Fruit fly (Drosophila melanogaster) whole organism, embryonic: ENCODE data around the gene CG34325.
A peak's percentile ranks its signal among the peaks of the same experiment; 100 is the strongest.

Experiments used
- Abd-B ChIP-seq: fragments of 200-800 bp; sonication (Bioruptor generic); optimal IDR thresholded peaks from 2 replicates; lab custom pipeline; 2018; ENCODE audit warnings: missing biosample characterization, mild to moderate bottlenecking, missing genetic modification characterization, moderate library complexity
- Atf-2 ChIP-seq: fragments of 200-800 bp; sonication (Bioruptor generic); optimal IDR thresholded peaks from 2 replicates; lab custom pipeline; 2016; ENCODE audit warnings: missing biosample characterization, missing genetic modification characterization
- Bgb ChIP-seq: fragments of 200-800 bp; sonication (Bioruptor generic); IDR thresholded peaks from 2 replicates; pipeline ENCODE4 v1.3.6; 2022; ENCODE audit warnings: missing biosample characterization, missing genetic modification characterization; ENCODE audit not compliant: partially characterized antibody
- Blimp-1 ChIP-seq: fragments of 200-800 bp; sonication (Bioruptor generic); optimal IDR thresholded peaks from 3 replicates; lab custom pipeline; 2018; ENCODE audit warnings: missing biosample characterization, missing genetic modification characterization, mild to moderate bottlenecking, moderate library complexity, missing genetic modification reagents
- CG1024 ChIP-seq: fragments of 200-800 bp; sonication (Bioruptor generic); IDR thresholded peaks from 2 replicates; pipeline ENCODE4 v1.3.6; 2022; ENCODE audit warnings: missing biosample characterization, missing genetic modification characterization
- CG10267 ChIP-seq: fragments of 200-800 bp; sonication (Bioruptor generic); optimal IDR thresholded peaks from 2 replicates; lab custom pipeline; 2018; ENCODE audit warnings: missing biosample characterization, mild to moderate bottlenecking, missing genetic modification characterization, moderate library complexity
- CG10462 ChIP-seq: fragments of 200-800 bp; sonication (Bioruptor generic); optimal IDR thresholded peaks from 2 replicates; lab custom pipeline; 2016; ENCODE audit warnings: missing biosample characterization, missing genetic modification characterization
- CG11456 ChIP-seq: fragments of 200-800 bp; sonication (Bioruptor generic); IDR thresholded peaks from 3 replicates; pipeline ENCODE4 v1.3.6; 2022; ENCODE audit warnings: missing biosample characterization, missing genetic modification characterization
- CG12659 ChIP-seq: fragments of 200-800 bp; sonication (Bioruptor generic); optimal IDR thresholded peaks from 3 replicates; lab custom pipeline; 2017; ENCODE audit warnings: mild to moderate bottlenecking, missing biosample characterization, missing genetic modification reagents, missing genetic modification characterization
- CG13894 ChIP-seq: fragments of 200-800 bp; sonication (Bioruptor generic); optimal IDR thresholded peaks from 3 replicates; lab custom pipeline; 2018; ENCODE audit warnings: missing biosample characterization, mild to moderate bottlenecking, missing genetic modification characterization, moderate library complexity
- CG14050 ChIP-seq: fragments of 200-800 bp; sonication (Bioruptor generic); IDR thresholded peaks from 3 replicates; pipeline ENCODE4 v1.3.6; 2022; ENCODE audit warnings: missing biosample characterization, missing genetic modification characterization
- CG14441 ChIP-seq: fragments of 200-800 bp; sonication (Bioruptor generic); IDR thresholded peaks from 2 replicates; pipeline ENCODE4 v1.3.6; 2022; ENCODE audit warnings: missing biosample characterization, missing genetic modification characterization
- CG17568 ChIP-seq: fragments of 200-800 bp; sonication (Bioruptor generic); optimal IDR thresholded peaks from 2 replicates; lab custom pipeline; 2018; ENCODE audit warnings: missing biosample characterization, mild to moderate bottlenecking, missing genetic modification characterization, moderate library complexity
- CG17612 ChIP-seq: fragments of 200-800 bp; sonication (Bioruptor generic); IDR thresholded peaks from 2 replicates; pipeline ENCODE4 v1.3.6; 2022; ENCODE audit warnings: missing biosample characterization, missing genetic modification characterization
- CG1792 ChIP-seq: fragments of 200-800 bp; sonication (Bioruptor generic); optimal IDR thresholded peaks from 2 replicates; lab custom pipeline; 2016; ENCODE audit warnings: missing biosample characterization, missing genetic modification characterization
- CG2120 ChIP-seq: fragments of 200-800 bp; sonication (Bioruptor generic); optimal IDR thresholded peaks from 3 replicates; lab custom pipeline; 2016; ENCODE audit warnings: missing biosample characterization, missing genetic modification characterization
- CG2889 ChIP-seq: fragments of 200-800 bp; sonication (Bioruptor generic); IDR thresholded peaks from 3 replicates; pipeline ENCODE4 v1.3.6; 2022; ENCODE audit warnings: missing biosample characterization, missing genetic modification characterization
- CG30431 ChIP-seq: fragments of 200-800 bp; sonication (Bioruptor generic); optimal IDR thresholded peaks from 2 replicates; lab custom pipeline; 2017; ENCODE audit warnings: missing biosample characterization, missing genetic modification characterization
- CG31365 ChIP-seq: fragments of 200-800 bp; sonication (Bioruptor generic); optimal IDR thresholded peaks from 2 replicates; lab custom pipeline; 2018; ENCODE audit warnings: missing biosample characterization, mild to moderate bottlenecking, missing genetic modification characterization
- CG32767 ChIP-seq: fragments of 200-800 bp; sonication (Bioruptor generic); IDR thresholded peaks from 2 replicates; pipeline ENCODE4 v1.3.6; 2022; ENCODE audit warnings: missing biosample characterization, missing genetic modification characterization
- CG3281 ChIP-seq: fragments of 200-800 bp; sonication (Bioruptor generic); optimal IDR thresholded peaks from 3 replicates; lab custom pipeline; 2017; ENCODE audit warnings: missing biosample characterization, mild to moderate bottlenecking, missing genetic modification characterization
- CG3847 ChIP-seq: fragments of 200-800 bp; sonication (Bioruptor generic); IDR thresholded peaks from 2 replicates; pipeline ENCODE4 v1.3.6; 2022; ENCODE audit warnings: missing biosample characterization, missing genetic modification characterization
- CG5245 ChIP-seq: fragments of 200-800 bp; sonication (Bioruptor generic); optimal IDR thresholded peaks from 3 replicates; lab custom pipeline; 2016; ENCODE audit warnings: missing biosample characterization, missing genetic modification characterization
- CG6175 ChIP-seq: fragments of 200-800 bp; sonication (Bioruptor generic); IDR thresholded peaks from 3 replicates; pipeline ENCODE4 v1.3.6; 2022; ENCODE audit warnings: missing biosample characterization, missing genetic modification characterization
- CG6272 ChIP-seq: fragments of 200-800 bp; sonication (Bioruptor generic); IDR thresholded peaks from 2 replicates; pipeline ENCODE4 v1.3.6; 2022; ENCODE audit warnings: missing biosample characterization, missing genetic modification characterization
- CG6791 ChIP-seq: fragments of 200-800 bp; sonication (Bioruptor generic); IDR thresholded peaks from 3 replicates; pipeline ENCODE4 v1.3.6; 2022; ENCODE audit warnings: missing biosample characterization, missing genetic modification characterization; ENCODE audit not compliant: partially characterized antibody
- CG8290 ChIP-seq, 3 experiments: fragments of 200-800 bp; sonication (Bioruptor generic); optimal IDR thresholded peaks; 2 replicates each; lab custom pipeline; 2016 to 2019; ENCODE audit warnings: missing biosample characterization in 3 of 3, missing genetic modification characterization in 3 of 3, mild to moderate bottlenecking in 2 of 3, moderate library complexity in 1 of 3
- D19A ChIP-seq: fragments of 200-800 bp; optimal IDR thresholded peaks from 3 replicates; lab custom pipeline; 2019; ENCODE audit warnings: missing biosample characterization, mild to moderate bottlenecking, missing genetic modification characterization, moderate library complexity
- HLH3B ChIP-seq: fragments of 200-800 bp; sonication (Bioruptor generic); IDR thresholded peaks from 2 replicates; pipeline ENCODE4 v1.3.6; 2022; ENCODE audit warnings: missing biosample characterization, missing genetic modification characterization
- HLH54F ChIP-seq: fragments of 200-800 bp; sonication (Bioruptor generic); optimal IDR thresholded peaks from 3 replicates; lab custom pipeline; 2016; ENCODE audit warnings: missing biosample characterization, missing genetic modification characterization
- Mad ChIP-seq: fragments of 200-800 bp; sonication (Bioruptor generic); optimal IDR thresholded peaks from 2 replicates; lab custom pipeline; 2016; ENCODE audit warnings: missing biosample characterization, missing genetic modification characterization
- Oaz ChIP-seq: fragments of 200-800 bp; sonication (Bioruptor generic); IDR thresholded peaks from 2 replicates; pipeline ENCODE4 v1.3.6; 2022; ENCODE audit warnings: missing biosample characterization, missing genetic modification characterization
- Oli ChIP-seq: fragments of 200-800 bp; sonication (Bioruptor generic); optimal IDR thresholded peaks from 2 replicates; lab custom pipeline; 2018; ENCODE audit warnings: missing biosample characterization, mild to moderate bottlenecking, missing genetic modification characterization, moderate library complexity
- Pdp1 ChIP-seq, 2 experiments: fragments of 200-800 bp; sonication (Bioruptor generic); optimal IDR thresholded peaks; 3 replicates each; lab custom pipeline; 2016; ENCODE audit warnings: missing biosample characterization in 2 of 2, missing genetic modification characterization in 2 of 2, mild to moderate bottlenecking in 1 of 2, moderate library complexity in 1 of 2
- abd-A ChIP-seq: fragments of 200-800 bp; sonication (Bioruptor generic); optimal IDR thresholded peaks from 3 replicates; lab custom pipeline; 2019; ENCODE audit warnings: missing biosample characterization, mild to moderate bottlenecking, missing genetic modification characterization, moderate library complexity
- gfzf ChIP-seq: fragments of 200-800 bp; sonication (Bioruptor generic); optimal IDR thresholded peaks from 2 replicates; lab custom pipeline; 2016; ENCODE audit warnings: missing biosample characterization, mild to moderate bottlenecking, missing genetic modification characterization, moderate library complexity
- hkb ChIP-seq, 2 experiments: fragments of 200-800 bp in 1 of 2; fragments of >200 bp in 1 of 2; sonication (Bioruptor generic) in 1 of 2; IDR thresholded peaks in 1 of 2; optimal IDR thresholded peaks in 1 of 2; 2 replicates each; pipeline versions ENCODE4 v1.3.6 to Lab custom; 2017 to 2022; ENCODE audit warnings: missing biosample characterization in 1 of 2, missing genetic modification characterization in 1 of 2
- nau ChIP-seq: fragments of 200-800 bp; sonication (Bioruptor generic); optimal IDR thresholded peaks from 3 replicates; lab custom pipeline; 2017; ENCODE audit warnings: missing biosample characterization, mild to moderate bottlenecking, missing genetic modification characterization, missing genetic modification reagents
- repo ChIP-seq: fragments of 200-800 bp; sonication (Bioruptor generic); optimal IDR thresholded peaks from 2 replicates; lab custom pipeline; 2016; ENCODE audit warnings: missing biosample characterization, missing genetic modification characterization
- row ChIP-seq: fragments of 200-800 bp; sonication (Bioruptor generic); IDR thresholded peaks from 3 replicates; pipeline ENCODE4 v1.3.6; 2022; ENCODE audit warnings: missing biosample characterization, missing genetic modification characterization
- tll ChIP-seq, 2 experiments: fragments of 200-800 bp in 1 of 2; fragments of >200 bp in 1 of 2; sonication (Bioruptor generic) in 1 of 2; optimal IDR thresholded peaks; 2 replicates each; lab custom pipeline; 2017 to 2019; ENCODE audit warnings: missing biosample characterization in 2 of 2, missing genetic modification characterization in 2 of 2, mild to moderate bottlenecking in 1 of 2, moderate library complexity in 1 of 2
- tup ChIP-seq: fragments of 200-800 bp; sonication (Bioruptor generic); optimal IDR thresholded peaks from 2 replicates; lab custom pipeline; 2016; ENCODE audit warnings: missing biosample characterization, mild to moderate bottlenecking, missing genetic modification characterization, moderate library complexity
- unpg ChIP-seq: fragments of 200-800 bp; sonication (Bioruptor generic); optimal IDR thresholded peaks from 3 replicates; lab custom pipeline; 2018; ENCODE audit warnings: missing biosample characterization, mild to moderate bottlenecking, missing genetic modification characterization, moderate library complexity
- zfh2 ChIP-seq: fragments of 200-800 bp; sonication (Bioruptor generic); optimal IDR thresholded peaks from 2 replicates; lab custom pipeline; 2016; ENCODE audit warnings: missing biosample characterization, missing genetic modification characterization

The CG34325 gene

dm6 chrX:16760542-16760941 is 39.3 kb upstream of the CG34325 start:
- peak; percentile 73 for TF ChIP-seq D19A (tag; lab: Kevin White, UChicago)
- no peak for TF ChIP-seq CG14050

dm6 chrX:16757645-16758044 is 36.4 kb upstream of the CG34325 start:
- TF ChIP-seq CG12659 (GFP tag; lab: Kevin White, UChicago) (no peak), Bgb (GFP tag; lab: Robert Waterston, UW) (no peak), gfzf (GFP tag; lab: Kevin White, UChicago) (no peak), CG10462 (GFP tag; lab: Kevin White, UChicago) (no peak), abd-A (tag; lab: Kevin White, UChicago) (no peak), CG30431 (GFP tag; lab: Kevin White, UChicago) (no peak), CG1024 (GFP tag; lab: Robert Waterston, UW) (no peak), CG6175 (GFP tag; lab: Robert Waterston, UW) (no peak), CG1792 (GFP tag; lab: Kevin White, UChicago) (no peak), D19A (tag; lab: Kevin White, UChicago) (no peak), Oli (no peak), CG6272 (no peak), CG8290 (GFP tag; optimal IDR thresholded peaks at IDR 0.05; lab: Kevin White, UChicago) (peak; percentile 59), CG8290 (tag; optimal IDR thresholded peaks at IDR 0.05; lab: Kevin White, UChicago) (no peak), CG5245 (GFP tag; lab: Kevin White, UChicago) (no peak), repo (no peak), zfh2 (GFP tag; lab: Kevin White, UChicago) (no peak), HLH54F (GFP tag; lab: Kevin White, UChicago) (no peak), tll (GFP tag; optimal IDR thresholded peaks at IDR 0.05; lab: Kevin White, UChicago) (no peak), CG31365 (no peak), Pdp1 (GFP tag; optimal IDR thresholded peaks at IDR 0.05; lab: Kevin White, UChicago) (peak in 1 of 2 experiments; percentile 33), CG17612 (GFP tag; lab: Robert Waterston, UW) (peak; percentile 86), CG2889 (GFP tag; lab: Robert Waterston, UW) (no peak), unpg (GFP tag; lab: Kevin White, UChicago) (no peak), CG2120 (no peak), row (GFP tag; lab: Robert Waterston, UW) (peak; percentile 20; the same call in 1 of the 3 replicates), Oaz (no peak), Blimp-1 (peak; percentile 9), CG14441 (GFP tag; lab: Robert Waterston, UW) (no peak), CG3281 (GFP tag; lab: Kevin White, UChicago) (no peak), tup (GFP tag; lab: Kevin White, UChicago) (no peak), Atf-2 (no peak), Mad (no peak), CG6791 (GFP tag; lab: Robert Waterston, UW) (no peak), CG17568 (no peak), CG32767 (GFP tag; lab: Robert Waterston, UW) (no peak), Abd-B (GFP tag; lab: Kevin White, UChicago) (no peak), CG11456 (no peak), CG3847 (no peak), CG10267 (tag; lab: Kevin White, UChicago) (no peak), nau (GFP tag; lab: Kevin White, UChicago) (no peak), CG13894 (no peak), HLH3B (GFP tag; lab: Robert Waterston, UW) (no peak), hkb (optimal IDR thresholded peaks at IDR 0.05; lab: Kevin White, UChicago) (no peak), hkb (GFP tag; IDR thresholded peaks at IDR 0.05; lab: Robert Waterston, UW) (no peak)
